Worm (Caenorhabditis elegans) whole organism, L4/young adult: ENCODE measurements around the gene cnc-11.

Experiments used
- W03F9.2 ChIP-seq: fragments of 150-350 bp; optimal IDR thresholded peaks from 2 replicates; lab custom pipeline; 2014; ENCODE audit warnings: missing biosample characterization, missing genetic modification characterization
- dao-5 ChIP-seq: sonication (generic microtip); optimal IDR thresholded peaks from 2 replicates; lab custom pipeline; 2016; ENCODE audit warnings: missing genotype, missing genetic modification characterization, moderate library complexity, missing compliant biosample characterization
- him-1 ChIP-seq: sonication (generic microtip); optimal IDR thresholded peaks from 2 replicates; lab custom pipeline; 2016; ENCODE audit warnings: missing genotype, missing genetic modification reagents, missing genetic modification characterization, missing compliant biosample characterization

cnc-11 gene

DNA sequence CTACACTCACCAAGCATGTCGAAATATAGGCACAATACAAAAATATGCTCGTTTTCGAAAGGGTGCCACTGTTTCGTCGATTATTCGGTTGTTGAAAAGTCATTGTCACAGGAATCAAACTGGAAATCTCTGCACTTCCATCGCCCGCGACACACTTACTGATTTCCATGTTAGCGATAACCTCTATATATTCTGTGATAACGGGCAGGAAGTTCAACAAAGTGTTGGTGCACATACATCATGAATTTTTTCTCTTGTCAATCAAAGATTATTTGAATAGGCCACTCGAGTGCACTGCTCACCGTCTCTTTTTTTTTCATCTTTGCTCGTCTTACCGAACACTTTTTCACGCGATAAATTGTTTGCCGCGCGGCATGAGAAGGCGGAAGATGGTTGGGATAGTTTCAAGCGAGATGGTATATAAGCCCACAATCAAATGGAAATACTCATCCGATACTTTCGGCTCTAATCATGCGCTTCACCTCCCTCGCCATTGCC, 22.4 kb downstream of the cnc-11 start, which contains the start of the genes fpn-1.2 and pqn-54:
fpn-1.2 (minus strand) TSS at position 157 of the 498 bp plus-strand sequence.
pqn-54 (plus strand) TSS at position 448 of the 498 bp plus-strand sequence.
- no peak for TF ChIP-seq dao-5 (tag; lab: Kevin White, UChicago)
- TF ChIP-seq him-1 (tag; lab: Kevin White, UChicago): no peak
- no peak for TF ChIP-seq W03F9.2 (tag; lab: Kevin White, UChicago)

ce11 chrV:1465932-1466331, 23.8 kb downstream of the cnc-11 start:
- TF ChIP-seq W03F9.2 (tag; lab: Kevin White, UChicago) (no peak), him-1 (tag; lab: Kevin White, UChicago) (no peak), dao-5 (tag; lab: Kevin White, UChicago) (no peak)

- TF ChIP-seq dao-5 (tag; lab: Kevin White, UChicago) (no peak), him-1 (tag; lab: Kevin White, UChicago) (no peak), W03F9.2 (tag; lab: Kevin White, UChicago) (no peak)
These were observed 24.8 kb downstream of the cnc-11 start for ce11 chrV:1466949-1467348.

ce11 chrV:1467444-1467843, 25.3 kb downstream of the cnc-11 start, which contains the start of gene gid-8:
TSS of gene gid-8 (plus strand) at chrV:1467744.
- TF ChIP-seq him-1 (tag; lab: Kevin White, UChicago) (no peak), dao-5 (tag; lab: Kevin White, UChicago) (no peak), W03F9.2 (tag; lab: Kevin White, UChicago) (no peak)

- TF ChIP-seq dao-5 (tag; lab: Kevin White, UChicago) (no peak), W03F9.2 (tag; lab: Kevin White, UChicago) (no peak), him-1 (tag; lab: Kevin White, UChicago) (no peak)
These were observed 26.8 kb downstream of the cnc-11 start for ce11 chrV:1468905-1469304.

- TF ChIP-seq W03F9.2 (tag; lab: Kevin White, UChicago): peak; percentile 45
- TF ChIP-seq dao-5 (tag; lab: Kevin White, UChicago): no peak
These were observed 29.2 kb downstream of the cnc-11 start for ce11 chrV:1471078-1471969.

DNA sequence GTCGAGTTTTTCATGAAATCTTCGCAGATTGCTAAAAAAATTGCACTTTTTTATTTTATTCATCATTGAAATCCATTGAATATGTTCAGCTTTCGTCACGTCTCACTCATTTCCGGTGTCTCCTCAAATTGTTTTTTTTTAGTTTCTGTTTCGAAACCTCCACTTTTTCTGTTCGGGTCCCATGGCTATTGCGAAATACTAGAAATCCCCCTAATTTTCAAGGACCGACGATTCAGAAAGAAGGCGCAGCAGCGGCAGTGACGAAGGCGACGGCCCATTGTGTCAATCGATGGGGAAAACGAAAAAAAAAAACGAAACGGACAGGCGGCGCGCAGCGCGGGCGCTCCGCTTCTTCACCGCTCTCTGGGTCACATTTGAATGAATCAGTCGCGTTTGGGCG, 29.8 kb downstream of the cnc-11 start:
- TF ChIP-seq dao-5 (tag; lab: Kevin White, UChicago) (no peak), him-1 (tag; lab: Kevin White, UChicago) (no peak), W03F9.2 (tag; lab: Kevin White, UChicago) (no peak)

DNA sequence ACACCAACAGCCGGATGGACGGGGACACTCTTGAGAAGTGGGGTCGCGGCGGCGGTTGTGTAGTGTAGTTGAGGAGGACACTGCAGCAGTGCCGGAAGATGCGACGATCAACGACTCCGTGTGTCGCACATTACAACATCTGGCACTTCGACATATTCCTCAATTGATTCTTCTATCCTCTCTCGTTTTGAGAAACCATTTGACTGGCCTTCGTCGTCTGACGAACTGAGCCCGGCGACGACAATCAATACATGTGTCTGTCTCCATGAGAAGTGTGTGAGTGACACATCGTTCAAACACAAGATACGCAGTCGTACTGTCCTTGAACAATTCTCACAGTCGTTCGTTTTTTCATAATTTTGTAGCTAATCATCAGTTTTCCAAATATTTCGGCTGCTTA, 30.4 kb downstream of the cnc-11 start:
- TF ChIP-seq dao-5 (tag; lab: Kevin White, UChicago) (no peak), W03F9.2 (tag; lab: Kevin White, UChicago) (no peak), him-1 (tag; lab: Kevin White, UChicago) (no peak)

- no peak for TF ChIP-seq W03F9.2 (tag; lab: Kevin White, UChicago)
- TF ChIP-seq him-1 (tag; lab: Kevin White, UChicago): peak; percentile 85
- peak; percentile 54 for TF ChIP-seq dao-5 (tag; lab: Kevin White, UChicago)
These were observed 32.5 kb downstream of the cnc-11 start, which contains the start of the genes F53E2.2 and unc-60 for ce11 chrV:1474486-1475125. TSS of gene F53E2.2 (plus strand) at chrV:1475086. TSS of gene unc-60 (plus strand) at chrV:1475086.

DNA sequence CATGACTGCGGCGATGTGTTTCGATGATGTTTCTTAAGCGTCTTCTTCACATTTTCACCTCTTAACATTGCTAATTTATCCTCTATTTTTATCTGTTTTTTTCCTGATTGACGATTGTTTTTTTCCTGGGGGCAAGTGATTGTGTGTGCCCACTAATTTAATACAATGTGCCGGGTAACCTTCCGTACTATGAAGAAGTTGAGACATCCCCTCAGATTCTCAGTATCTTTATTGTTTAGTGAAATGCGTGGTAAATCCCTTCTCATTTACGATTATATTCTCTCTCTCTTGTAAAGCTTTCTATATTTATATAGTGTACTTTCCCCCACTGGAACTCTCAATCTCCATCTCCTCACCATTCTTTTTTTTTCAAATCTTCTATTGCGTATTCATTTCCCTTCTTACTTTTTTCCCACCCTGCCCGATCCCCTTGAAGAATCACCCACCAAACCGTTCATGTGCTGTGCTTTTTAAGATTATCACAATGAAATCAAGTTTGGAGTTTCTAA, 34.2 kb downstream of the cnc-11 start:
- no peak for TF ChIP-seq him-1 (tag; lab: Kevin White, UChicago)
- no peak for TF ChIP-seq W03F9.2 (tag; lab: Kevin White, UChicago)
- no peak for TF ChIP-seq dao-5 (tag; lab: Kevin White, UChicago)

DNA sequence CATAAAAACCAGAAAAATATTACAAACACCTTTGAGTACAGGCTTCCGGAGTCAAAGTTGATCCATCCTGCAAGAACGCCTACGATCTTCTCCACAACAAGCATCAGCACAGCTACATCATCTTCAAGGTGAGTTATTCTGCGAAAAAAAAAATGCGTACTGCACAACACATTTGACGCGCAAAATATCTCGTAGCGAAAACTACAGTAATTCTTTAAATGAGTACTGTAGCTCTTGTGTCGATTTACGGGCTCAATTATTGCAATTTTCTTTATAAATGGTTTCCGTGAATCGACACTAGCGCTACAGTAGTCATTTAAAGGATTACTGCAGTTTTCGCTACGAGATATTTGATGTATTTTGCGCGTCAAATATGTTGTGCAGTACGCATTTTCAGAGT, 34.7 kb downstream of the cnc-11 start:
- TF ChIP-seq W03F9.2 (tag; lab: Kevin White, UChicago): no peak
- TF ChIP-seq dao-5 (tag; lab: Kevin White, UChicago): no peak
- TF ChIP-seq him-1 (tag; lab: Kevin White, UChicago): no peak

ce11 chrV:1480841-1481240, 38.7 kb downstream of the cnc-11 start:
- TF ChIP-seq dao-5 (tag; lab: Kevin White, UChicago): no peak
- TF ChIP-seq him-1 (tag; lab: Kevin White, UChicago): no peak
- no peak for TF ChIP-seq W03F9.2 (tag; lab: Kevin White, UChicago)

DNA sequence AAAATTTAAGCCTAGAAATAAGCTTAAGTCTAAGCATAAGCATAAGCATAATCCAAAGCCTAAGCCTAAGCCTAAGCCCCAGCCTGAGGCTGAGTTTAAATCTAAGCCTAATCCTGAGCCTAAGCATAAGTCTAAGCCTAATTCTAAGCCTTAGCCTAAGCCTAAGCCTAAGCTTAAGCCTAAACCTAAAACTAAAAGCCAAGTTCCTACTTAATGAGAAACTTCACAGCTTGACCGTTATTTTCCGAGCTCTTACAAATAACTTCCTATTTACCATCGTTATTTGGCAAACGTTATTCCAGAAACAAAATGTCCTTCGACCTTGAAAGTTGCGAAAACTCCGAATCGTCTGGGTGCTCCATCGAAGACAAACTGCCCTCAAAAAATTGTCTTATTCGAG, 39.6 kb downstream of the cnc-11 start, which contains the start of gene C38C3.4:
C38C3.4 (plus strand) TSS at position 301 of the 400 bp plus-strand sequence.
- no peak for TF ChIP-seq dao-5 (tag; lab: Kevin White, UChicago)
